Fruit fly (Drosophila melanogaster) whole organism, wandering third instar larva: Measurements from ENCODE around the gene CG6660.

ENCODE experiments used
- Abd-B ChIP-seq: fragments of >200 bp; optimal IDR thresholded peaks from 2 replicates; lab custom pipeline; 2017; ENCODE audit warnings: missing biosample characterization, missing genetic modification characterization
- CG32264 ChIP-seq: fragments of 200-800 bp; sonication (Bioruptor generic); optimal IDR thresholded peaks from 2 replicates; lab custom pipeline; 2016; ENCODE audit warnings: missing biosample characterization, missing genetic modification characterization
- CG9705 ChIP-seq: fragments of 200-800 bp; sonication (Bioruptor generic); optimal IDR thresholded peaks from 2 replicates; lab custom pipeline; 2018; ENCODE audit warnings: missing biosample characterization, mild to moderate bottlenecking, missing genetic modification characterization
- CrebA ChIP-seq: fragments of 200-800 bp; sonication (Bioruptor generic); optimal IDR thresholded peaks from 2 replicates; lab custom pipeline; 2016; ENCODE audit warnings: missing biosample characterization, mild to moderate bottlenecking, missing genetic modification characterization, borderline replicate concordance
- Dfd ChIP-seq: fragments of >200 bp; optimal IDR thresholded peaks from 2 replicates; lab custom pipeline; 2017; ENCODE audit warnings: missing biosample characterization, missing genetic modification characterization
- Dif ChIP-seq: fragments of 200-275, 200-300 bp; sonication (Bioruptor generic); optimal IDR thresholded peaks from 2 replicates; lab custom pipeline; 2018; ENCODE audit warnings: missing biosample characterization, missing genetic modification characterization; ENCODE audit not compliant: partially characterized antibody
- GATAd ChIP-seq: sonication (Bioruptor generic); optimal IDR thresholded peaks from 2 replicates; lab custom pipeline; 2016; ENCODE audit warnings: missing biosample characterization, missing genetic modification characterization
- HLH106 ChIP-seq: fragments of 200-800 bp; optimal IDR thresholded peaks from 3 replicates; lab custom pipeline; 2019; ENCODE audit warnings: missing biosample characterization, mild to moderate bottlenecking, missing genetic modification characterization, moderate library complexity
- Hr78 ChIP-seq: fragments of >200 bp; optimal IDR thresholded peaks from 2 replicates; lab custom pipeline; 2017; ENCODE audit warnings: missing biosample characterization, missing genetic modification characterization
- Hr83 ChIP-seq: fragments of 200-300 bp; sonication (Bioruptor generic); optimal IDR thresholded peaks from 2 replicates; lab custom pipeline; 2016; ENCODE audit warnings: missing biosample characterization, mild to moderate bottlenecking, missing genetic modification characterization, moderate library complexity; ENCODE audit not compliant: poor library complexity, severe bottlenecking
- Mio ChIP-seq: sonication (Bioruptor generic); optimal IDR thresholded peaks from 2 replicates; lab custom pipeline; 2016; ENCODE audit warnings: missing biosample characterization, missing genetic modification characterization
- Myc ChIP-seq: fragments of >200 bp; optimal IDR thresholded peaks from 2 replicates; lab custom pipeline; 2017
- N ChIP-seq: fragments of >200 bp; optimal IDR thresholded peaks from 2 replicates; lab custom pipeline; 2018; ENCODE audit warnings: missing biosample characterization, missing external identifiers, missing genetic modification characterization
- OdsH ChIP-seq: fragments of 200-800 bp; sonication (Bioruptor generic); optimal IDR thresholded peaks from 2 replicates; lab custom pipeline; 2016; ENCODE audit warnings: missing biosample characterization, mild to moderate bottlenecking, missing genetic modification characterization
- Rel ChIP-seq, 2 experiments: fragments of 200-800 bp; sonication (Bioruptor generic) in 1 of 2; optimal IDR thresholded peaks; 2 replicates in 1 of 2; 3 replicates in 1 of 2; lab custom pipeline; 2016 to 2019; ENCODE audit warnings: mild to moderate bottlenecking in 2 of 2, missing biosample characterization in 2 of 2, missing genetic modification characterization in 2 of 2, moderate library complexity in 1 of 2
- Sp1 ChIP-seq: fragments of 200-800 bp; sonication (Bioruptor generic); optimal IDR thresholded peaks from 3 replicates; lab custom pipeline; 2019; ENCODE audit warnings: missing biosample characterization, mild to moderate bottlenecking, missing genetic modification characterization, moderate library complexity
- Vsx2 ChIP-seq: fragments of 200-300, 225-300 bp; sonication (Bioruptor generic); optimal IDR thresholded peaks from 2 replicates; lab custom pipeline; 2018; ENCODE audit warnings: missing biosample characterization, missing genetic modification characterization; ENCODE audit not compliant: partially characterized antibody
- br ChIP-seq: fragments of 200-800 bp; sonication (Bioruptor generic); optimal IDR thresholded peaks from 2 replicates; lab custom pipeline; 2016; ENCODE audit warnings: missing biosample characterization, missing genetic modification characterization
- dl ChIP-seq, 2 experiments: fragments of 175-275, 200-275 bp in 1 of 2; fragments of 200-275 bp in 1 of 2; sonication (Bioruptor generic); optimal IDR thresholded peaks; lab custom pipeline; 2018; ENCODE audit warnings: mild to moderate bottlenecking in 2 of 2, missing biosample characterization in 2 of 2, missing genetic modification characterization in 2 of 2, moderate library complexity in 2 of 2; ENCODE audit not compliant: partially characterized antibody in 2 of 2, insufficient read depth in 1 of 2
- dmrt93B ChIP-seq: fragments of 200-800 bp; sonication (Bioruptor generic); optimal IDR thresholded peaks from 2 replicates; lab custom pipeline; 2018; ENCODE audit warnings: missing biosample characterization, mild to moderate bottlenecking, missing genetic modification characterization
- dsf ChIP-seq: sonication (Bioruptor generic); optimal IDR thresholded peaks from 2 replicates; lab custom pipeline; 2016; ENCODE audit warnings: missing biosample characterization, missing genetic modification characterization, borderline replicate concordance
- ey ChIP-seq: fragments of 200-800 bp; sonication (Bioruptor generic); optimal IDR thresholded peaks from 2 replicates; lab custom pipeline; 2016; ENCODE audit warnings: missing biosample characterization, missing genetic modification characterization
- foxo ChIP-seq, 2 experiments: fragments of 200-800 bp; sonication (Bioruptor generic); optimal IDR thresholded peaks; 2 replicates in 1 of 2; 3 replicates in 1 of 2; lab custom pipeline; 2016 to 2017; ENCODE audit warnings: missing biosample characterization in 2 of 2, missing genetic modification characterization in 2 of 2
- fru ChIP-seq: fragments of 200-800 bp; sonication (Bioruptor generic); optimal IDR thresholded peaks from 3 replicates; lab custom pipeline; 2016; ENCODE audit warnings: missing biosample characterization, mild to moderate bottlenecking, missing genetic modification characterization
- jim ChIP-seq: fragments of 175-275, 200-325 bp; sonication (Bioruptor generic); optimal IDR thresholded peaks from 2 replicates; lab custom pipeline; 2016; ENCODE audit warnings: missing biosample characterization, mild to moderate bottlenecking, missing genetic modification characterization
- pan ChIP-seq: fragments of >200 bp; optimal IDR thresholded peaks from 2 replicates; lab custom pipeline; 2017
- psq ChIP-seq: fragments of 200-800 bp; sonication (Bioruptor generic); optimal IDR thresholded peaks from 3 replicates; lab custom pipeline; 2017; ENCODE audit warnings: missing biosample characterization, mild to moderate bottlenecking, missing genetic modification characterization, moderate library complexity
- rgr ChIP-seq: fragments of 200-800 bp; sonication (Bioruptor generic); optimal IDR thresholded peaks from 3 replicates; lab custom pipeline; 2016; ENCODE audit warnings: missing biosample characterization, mild to moderate bottlenecking, missing genetic modification characterization
- sage ChIP-seq: fragments of 200-800 bp; sonication (Bioruptor generic); optimal IDR thresholded peaks from 2 replicates; lab custom pipeline; 2016; ENCODE audit warnings: missing biosample characterization, mild to moderate bottlenecking, missing genetic modification characterization
- sv ChIP-seq: fragments of 200-800 bp; sonication (Bioruptor generic); optimal IDR thresholded peaks from 3 replicates; lab custom pipeline; 2016; ENCODE audit warnings: missing biosample characterization, missing genetic modification characterization
- tai ChIP-seq: sonication (Bioruptor generic); optimal IDR thresholded peaks from 2 replicates; lab custom pipeline; 2016; ENCODE audit warnings: missing biosample characterization, missing genetic modification characterization
- usp ChIP-seq: fragments of >200 bp; optimal IDR thresholded peaks from 2 replicates; lab custom pipeline; 2017; ENCODE audit warnings: missing biosample characterization, missing genetic modification characterization
- woc ChIP-seq: sonication (Bioruptor generic); optimal IDR thresholded peaks from 2 replicates; lab custom pipeline; 2016; ENCODE audit warnings: missing biosample characterization, mild to moderate bottlenecking, missing genetic modification characterization

The CG6660 gene

dm6 chr3R:22889302-22889701 is 33.9 kb upstream of the CG6660 start:
- TF ChIP-seq woc (GFP tag; lab: Kevin White, UChicago), result no peak
- TF ChIP-seq pan, result no peak
- no peak for TF ChIP-seq Vsx2
- no peak for TF ChIP-seq dsf (GFP tag; lab: Kevin White, UChicago)
- TF ChIP-seq, all 38 proteins: peak for 0

DNA sequence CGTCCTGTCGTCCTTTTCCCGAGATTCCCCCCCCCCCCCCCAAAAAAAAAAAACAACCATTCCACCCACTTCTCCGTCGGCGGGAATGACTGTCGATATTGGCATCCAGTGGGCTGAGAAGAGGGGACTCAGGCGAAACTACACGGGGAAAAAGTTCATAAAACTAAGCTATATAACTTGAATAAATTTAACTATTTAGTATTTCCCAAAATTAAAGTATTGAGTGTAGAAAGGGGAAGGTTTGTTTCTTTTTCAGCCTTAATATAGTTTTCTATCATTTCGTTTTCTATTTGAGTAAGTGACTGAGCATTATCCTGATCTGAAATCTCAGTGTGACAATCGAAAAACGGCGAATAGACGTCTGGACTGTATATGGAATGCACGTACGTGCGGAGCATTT is 31.4 kb upstream of the CG6660 start:
- TF ChIP-seq sage (GFP tag; lab: Kevin White, UChicago), result no peak

dm6 chr3R:22895335-22895734 is 27.8 kb upstream of the CG6660 start:
- TF ChIP-seq usp (GFP tag; lab: Kevin White, UChicago) (no peak), tai (GFP tag; lab: Kevin White, UChicago) (no peak), Rel (GFP tag; optimal IDR thresholded peaks at IDR 0.05; lab: Kevin White, UChicago) (no peak), Rel (tag; optimal IDR thresholded peaks at IDR 0.05; lab: Kevin White, UChicago) (no peak), Vsx2 (no peak)

dm6 chr3R:22898307-22898706 is 24.8 kb upstream of the CG6660 start:
- TF ChIP-seq HLH106 (no peak), CG32264 (GFP tag; lab: Kevin White, UChicago) (no peak), CrebA (no peak)

DNA sequence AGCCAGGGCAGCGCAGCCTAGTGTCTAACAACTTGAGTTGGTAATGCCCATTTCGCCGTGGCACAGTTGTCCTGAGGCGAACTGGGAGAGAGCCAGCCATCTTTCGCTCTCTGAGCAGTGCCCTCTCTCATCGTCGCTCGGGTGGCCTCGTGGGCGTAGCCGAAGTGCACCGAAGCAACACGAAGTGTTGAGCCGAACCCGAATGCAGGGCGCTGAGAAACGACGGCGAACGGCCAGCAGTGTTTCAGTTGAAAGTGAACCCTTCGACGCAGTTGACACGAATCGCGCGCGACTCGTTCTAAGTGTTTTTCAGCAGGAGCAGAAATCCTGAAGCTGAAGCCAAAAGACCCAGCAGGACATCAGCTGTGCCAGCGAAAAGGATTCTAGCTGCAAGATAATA is 24.1 kb upstream of the CG6660 start, which contains the start of gene klg:
Gene klg, plus strand, starts transcription at position 244 of the 400 bp plus-strand sequence.
- no peak for TF ChIP-seq sage (GFP tag; lab: Kevin White, UChicago)
- TF ChIP-seq br (GFP tag; lab: Kevin White, UChicago), result no peak
- TF ChIP-seq dl (GFP tag; optimal IDR thresholded peaks at IDR 0.05; lab: Kevin White, UChicago; ENCODE audit: insufficient read depth in 1 of 2, partially characterized antibody in 2 of 2), result no peak
- no peak for TF ChIP-seq pan
- no peak for TF ChIP-seq psq (GFP tag; lab: Kevin White, UChicago)
- no peak for TF ChIP-seq Hr83 (GFP tag; lab: Kevin White, UChicago)
- no peak for TF ChIP-seq GATAd (GFP tag; lab: Kevin White, UChicago)
- TF ChIP-seq fru (GFP tag; lab: Kevin White, UChicago), result no peak
- no peak for TF ChIP-seq ey (GFP tag; lab: Kevin White, UChicago)
- TF ChIP-seq rgr (GFP tag; lab: Kevin White, UChicago), result no peak
- TF ChIP-seq sv (GFP tag; lab: Kevin White, UChicago), result no peak
- no peak for TF ChIP-seq dmrt93B (GFP tag; lab: Kevin White, UChicago)
- TF ChIP-seq Hr78 (GFP tag; lab: Kevin White, UChicago), result no peak
- TF ChIP-seq Myc (lab: Kevin White, UChicago), result no peak
- no peak for TF ChIP-seq Dfd (GFP tag; lab: Kevin White, UChicago)
- no peak for TF ChIP-seq woc (GFP tag; lab: Kevin White, UChicago)
- no peak for TF ChIP-seq CrebA
- no peak for TF ChIP-seq Vsx2
- no peak for TF ChIP-seq HLH106

dm6 chr3R:22911049-22911448 is 12.1 kb upstream of the CG6660 start:
- no peak for TF ChIP-seq N (GFP tag; lab: Kevin White, UChicago)
- TF ChIP-seq foxo (GFP tag; optimal IDR thresholded peaks at IDR 0.05; lab: Kevin White, UChicago), result peak in 1 of 2 experiments; percentile 0

dm6 chr3R:22965220-22965619 is 42.1 kb downstream of the CG6660 start:
- TF ChIP-seq Mio (GFP tag; lab: Kevin White, UChicago) (no peak), HLH106 (no peak), sage (GFP tag; lab: Kevin White, UChicago) (no peak), sv (GFP tag; lab: Kevin White, UChicago) (no peak)

dm6 chr3R:22965984-22966383 is 42.8 kb downstream of the CG6660 start, which contains the start of gene Tpl94D:
Gene Tpl94D, plus strand, starts transcription at chr3R:22966284.
- no peak for TF ChIP-seq ey (GFP tag; lab: Kevin White, UChicago)
- no peak for TF ChIP-seq HLH106
- no peak for TF ChIP-seq jim (GFP tag; lab: Kevin White, UChicago)
- TF ChIP-seq sv (GFP tag; lab: Kevin White, UChicago), result no peak
- no peak for TF ChIP-seq Vsx2
- no peak for TF ChIP-seq psq (GFP tag; lab: Kevin White, UChicago)
- TF ChIP-seq Dif (GFP tag; lab: Kevin White, UChicago), result no peak
- TF ChIP-seq rgr (GFP tag; lab: Kevin White, UChicago), result no peak
- no peak for TF ChIP-seq GATAd (GFP tag; lab: Kevin White, UChicago)
- TF ChIP-seq Hr78 (GFP tag; lab: Kevin White, UChicago), result no peak
- no peak for TF ChIP-seq fru (GFP tag; lab: Kevin White, UChicago)
- no peak for TF ChIP-seq foxo (GFP tag; optimal IDR thresholded peaks at IDR 0.05; lab: Kevin White, UChicago)
- no peak for TF ChIP-seq CG9705 (GFP tag; lab: Kevin White, UChicago)
- no peak for TF ChIP-seq Abd-B (GFP tag; lab: Kevin White, UChicago)
- TF ChIP-seq dmrt93B (GFP tag; lab: Kevin White, UChicago), result no peak
- TF ChIP-seq OdsH (GFP tag; lab: Kevin White, UChicago), result no peak
- TF ChIP-seq Rel (GFP tag; optimal IDR thresholded peaks at IDR 0.05; lab: Kevin White, UChicago), result no peak
- no peak for TF ChIP-seq Rel (tag; optimal IDR thresholded peaks at IDR 0.05; lab: Kevin White, UChicago)
- TF ChIP-seq Sp1 (GFP tag; lab: Kevin White, UChicago), result no peak
- no peak for TF ChIP-seq CrebA
- no peak for TF ChIP-seq br (GFP tag; lab: Kevin White, UChicago)
- TF ChIP-seq, all 38 proteins: peak for 0
